Fruit fly (Drosophila melanogaster): ENCODE data around the gene CG4558.

The CG4558 gene

dm6 chrX:6832584-6832983, 17.0 kb upstream of the CG4558 start, which contains the start of gene mAChR-C:
TSS of gene mAChR-C (minus strand) at chrX:6832684.
- TF ChIP-seq rn (GFP tag; IDR thresholded peaks at IDR 0.05) = no peak
- no peak for TF ChIP-seq CG13204 (GFP tag; optimal IDR thresholded peaks at IDR 0.05)
- no peak for TF ChIP-seq CG4496 (GFP tag; IDR thresholded peaks at IDR 0.05)
- no peak for TF ChIP-seq CG9948 (tag; optimal IDR thresholded peaks at IDR 0.05)
- no peak for TF ChIP-seq CG17806 (tag; optimal IDR thresholded peaks at IDR 0.05)
- TF ChIP-seq CG34367 (tag; optimal IDR thresholded peaks at IDR 0.05) = no peak
- no peak for TF ChIP-seq CG12605 (GFP tag; IDR thresholded peaks at IDR 0.05)
- no peak for TF ChIP-seq CG8301 (tag; optimal IDR thresholded peaks at IDR 0.05)
- TF ChIP-seq Pif1A (GFP tag; optimal IDR thresholded peaks at IDR 0.05) = no peak
- no peak for TF ChIP-seq Snoo (tag; optimal IDR thresholded peaks at IDR 0.05)
- no peak for TF ChIP-seq EcR (GFP tag; optimal IDR thresholded peaks at IDR 0.05)
- TF ChIP-seq Pif1B (GFP tag; optimal IDR thresholded peaks at IDR 0.05) = no peak
- TF ChIP-seq D1 (tag; optimal IDR thresholded peaks at IDR 0.05) = no peak
- TF ChIP-seq Ets98B (GFP tag; IDR thresholded peaks at IDR 0.05) = no peak
- no peak for TF ChIP-seq fd96Ca (GFP tag; IDR thresholded peaks at IDR 0.05)
- no peak for TF ChIP-seq CG8159 (tag; optimal IDR thresholded peaks at IDR 0.05)
- no peak for TF ChIP-seq gl (tag; optimal IDR thresholded peaks at IDR 0.05)
- no peak for TF ChIP-seq CG14655 (GFP tag; optimal IDR thresholded peaks at IDR 0.05)
- no peak for TF ChIP-seq CG32121 (GFP tag; IDR thresholded peaks at IDR 0.05)

dm6 chrX:6843841-6844440, 5.6 kb upstream of the CG4558 start, which contains the start of the genes CG14435 and Tmf:
TSS of gene CG14435 (minus strand) at chrX:6843921.
TSS of gene Tmf (plus strand) at chrX:6844341.
- TF ChIP-seq CG13204 (GFP tag; optimal IDR thresholded peaks at IDR 0.05) (no peak), CG8301 (tag; optimal IDR thresholded peaks at IDR 0.05) (peak; percentile 66), EcR (GFP tag; optimal IDR thresholded peaks at IDR 0.05) (no peak), CG9948 (tag; optimal IDR thresholded peaks at IDR 0.05) (peak; percentile 71), D1 (tag; optimal IDR thresholded peaks at IDR 0.05) (no peak), Snoo (tag; optimal IDR thresholded peaks at IDR 0.05) (peak; percentile 67), CG12605 (GFP tag; IDR thresholded peaks at IDR 0.05) (no peak), CG8159 (tag; optimal IDR thresholded peaks at IDR 0.05) (peak; percentile 83), CG10348 (GFP tag; IDR thresholded peaks at IDR 0.05) (peak; percentile 55; the same call in 1 of the 2 replicates), fd96Ca (GFP tag; IDR thresholded peaks at IDR 0.05) (0 out of 3 replicates have a peak, but pooled peaks have one; percentile 50), Pif1B (GFP tag; optimal IDR thresholded peaks at IDR 0.05) (no peak), Pif1A (GFP tag; optimal IDR thresholded peaks at IDR 0.05) (peak; percentile 55), CG32121 (GFP tag; IDR thresholded peaks at IDR 0.05) (peak; percentile 68), CG4496 (GFP tag; IDR thresholded peaks at IDR 0.05) (peak; percentile 82), CG17806 (tag; optimal IDR thresholded peaks at IDR 0.05) (peak; percentile 68), CG34367 (tag; optimal IDR thresholded peaks at IDR 0.05) (peak; percentile 65), CG14655 (GFP tag; optimal IDR thresholded peaks at IDR 0.05) (peak; percentile 82), CG15710 (tag; optimal IDR thresholded peaks at IDR 0.05) (peak; percentile 80), Ets98B (GFP tag; IDR thresholded peaks at IDR 0.05) (peak; percentile 73), gl (tag; optimal IDR thresholded peaks at IDR 0.05) (peak; percentile 40), rn (GFP tag; IDR thresholded peaks at IDR 0.05) (peak; percentile 39)

dm6 chrX:6852574-6852973, 3.0 kb downstream of the CG4558 start:
- TF ChIP-seq CG4496 (GFP tag; IDR thresholded peaks at IDR 0.05) = peak; percentile 93
- TF ChIP-seq CG34367 (tag; optimal IDR thresholded peaks at IDR 0.05) = peak; percentile 91
- peak; percentile 93 for TF ChIP-seq CG8159 (tag; optimal IDR thresholded peaks at IDR 0.05)
- TF ChIP-seq gl (tag; optimal IDR thresholded peaks at IDR 0.05) = peak; percentile 81
- peak; percentile 93 for TF ChIP-seq CG14655 (GFP tag; optimal IDR thresholded peaks at IDR 0.05)
- peak; percentile 92 for TF ChIP-seq CG15710 (tag; optimal IDR thresholded peaks at IDR 0.05)
- peak; percentile 85 for TF ChIP-seq Ets98B (GFP tag; IDR thresholded peaks at IDR 0.05)
- TF ChIP-seq CG12605 (GFP tag; IDR thresholded peaks at IDR 0.05) = peak; percentile 78
- peak; percentile 76 for TF ChIP-seq CG10348 (GFP tag; IDR thresholded peaks at IDR 0.05)
- peak; percentile 68 for TF ChIP-seq CG13204 (GFP tag; optimal IDR thresholded peaks at IDR 0.05)
- peak; percentile 90 for TF ChIP-seq CG17806 (tag; optimal IDR thresholded peaks at IDR 0.05)
- peak; percentile 87 for TF ChIP-seq CG32121 (GFP tag; IDR thresholded peaks at IDR 0.05)
- TF ChIP-seq rn (GFP tag; IDR thresholded peaks at IDR 0.05) = peak; percentile 68
- peak; percentile 47 for TF ChIP-seq EcR (GFP tag; optimal IDR thresholded peaks at IDR 0.05)
- peak; percentile 88 for TF ChIP-seq Pif1B (GFP tag; optimal IDR thresholded peaks at IDR 0.05)
- TF ChIP-seq Snoo (tag; optimal IDR thresholded peaks at IDR 0.05) = peak; percentile 91
- TF ChIP-seq D1 (tag; optimal IDR thresholded peaks at IDR 0.05) = peak; percentile 53
- TF ChIP-seq CG9948 (tag; optimal IDR thresholded peaks at IDR 0.05) = peak; percentile 92
- peak; percentile 92 for TF ChIP-seq Pif1A (GFP tag; optimal IDR thresholded peaks at IDR 0.05)
- peak; percentile 90 for TF ChIP-seq CG8301 (tag; optimal IDR thresholded peaks at IDR 0.05)
- TF ChIP-seq fd96Ca (GFP tag; IDR thresholded peaks at IDR 0.05) = peak; percentile 91

dm6 chrX:6853384-6853783, 3.8 kb downstream of the CG4558 start:
- TF ChIP-seq EcR (GFP tag; optimal IDR thresholded peaks at IDR 0.05) (peak; percentile 63), Snoo (tag; optimal IDR thresholded peaks at IDR 0.05) (no peak), CG4496 (GFP tag; IDR thresholded peaks at IDR 0.05) (0 out of 3 replicates have a peak, but pooled peaks have one; percentile 46), CG15710 (tag; optimal IDR thresholded peaks at IDR 0.05) (peak; percentile 37), gl (tag; optimal IDR thresholded peaks at IDR 0.05) (peak; percentile 38), CG10348 (GFP tag; IDR thresholded peaks at IDR 0.05) (no peak), CG14655 (GFP tag; optimal IDR thresholded peaks at IDR 0.05) (peak; percentile 6), CG13204 (GFP tag; optimal IDR thresholded peaks at IDR 0.05) (peak; percentile 66), CG12605 (GFP tag; IDR thresholded peaks at IDR 0.05) (peak; percentile 29; the same call in 1 of the 2 replicates)

- TF ChIP-seq CG4496 (GFP tag; IDR thresholded peaks at IDR 0.05) (peak; percentile 91), CG13204 (GFP tag; optimal IDR thresholded peaks at IDR 0.05) (no peak), Pif1A (GFP tag; optimal IDR thresholded peaks at IDR 0.05) (peak; percentile 84), EcR (GFP tag; optimal IDR thresholded peaks at IDR 0.05) (no peak), fd96Ca (GFP tag; IDR thresholded peaks at IDR 0.05) (peak; percentile 93), Snoo (tag; optimal IDR thresholded peaks at IDR 0.05) (peak; percentile 60), CG34367 (tag; optimal IDR thresholded peaks at IDR 0.05) (peak; percentile 62), CG17806 (tag; optimal IDR thresholded peaks at IDR 0.05) (peak; percentile 72), CG32121 (GFP tag; IDR thresholded peaks at IDR 0.05) (peak; percentile 88), CG10348 (GFP tag; IDR thresholded peaks at IDR 0.05) (no peak; the same call in 1 of the 2 replicates), rn (GFP tag; IDR thresholded peaks at IDR 0.05) (peak; percentile 50), CG15710 (tag; optimal IDR thresholded peaks at IDR 0.05) (peak; percentile 61), gl (tag; optimal IDR thresholded peaks at IDR 0.05) (no peak), CG8301 (tag; optimal IDR thresholded peaks at IDR 0.05) (peak; percentile 78), CG9948 (tag; optimal IDR thresholded peaks at IDR 0.05) (peak; percentile 79), CG8159 (tag; optimal IDR thresholded peaks at IDR 0.05) (peak; percentile 81), Ets98B (GFP tag; IDR thresholded peaks at IDR 0.05) (peak; percentile 88), Pif1B (GFP tag; optimal IDR thresholded peaks at IDR 0.05) (peak; percentile 85), D1 (tag; optimal IDR thresholded peaks at IDR 0.05) (peak; percentile 13), CG12605 (GFP tag; IDR thresholded peaks at IDR 0.05) (peak; percentile 72; the same call in 1 of the 2 replicates), CG14655 (GFP tag; optimal IDR thresholded peaks at IDR 0.05) (peak; percentile 85)
Measured at dm6 chrX:6854563-6854962, 5.0 kb downstream of the CG4558 start.
